Fruit fly (Drosophila melanogaster) whole organism, embryonic: ENCODE results near the gene CG11562.

ENCODE experiments used
- ATbp ChIP-seq: fragments of 200-800 bp; sonication (Bioruptor generic); optimal IDR thresholded peaks from 2 replicates; lab custom pipeline; 2017; ENCODE audit warnings: missing biosample characterization, mild to moderate bottlenecking, missing genetic modification characterization, missing genetic modification reagents
- C15 ChIP-seq: fragments of 200-800 bp; sonication (Bioruptor generic); IDR thresholded peaks from 3 replicates; pipeline ENCODE4 v1.3.6; 2022; ENCODE audit warnings: missing biosample characterization, missing genetic modification characterization
- CG10321 ChIP-seq: fragments of 200-800 bp; sonication (Bioruptor generic); IDR thresholded peaks from 2 replicates; pipeline ENCODE4 v1.3.6; 2022; ENCODE audit warnings: missing biosample characterization, missing genetic modification characterization
- CG11504 ChIP-seq: fragments of 200-800 bp; sonication (Bioruptor generic); optimal IDR thresholded peaks from 3 replicates; lab custom pipeline; 2019; ENCODE audit warnings: missing biosample characterization, mild to moderate bottlenecking, missing genetic modification characterization, moderate library complexity
- CG11696 ChIP-seq: fragments of 200-800 bp; sonication (Bioruptor generic); IDR thresholded peaks from 2 replicates; pipeline ENCODE4 v1.3.6; 2022; ENCODE audit warnings: missing biosample characterization, missing genetic modification characterization
- CG12219 ChIP-seq: fragments of 200-800 bp; sonication (Bioruptor generic); optimal IDR thresholded peaks from 3 replicates; lab custom pipeline; 2018; ENCODE audit warnings: missing biosample characterization, mild to moderate bottlenecking, missing genetic modification characterization
- CG13123 ChIP-seq: fragments of 200-800 bp; sonication (Bioruptor generic); optimal IDR thresholded peaks from 2 replicates; lab custom pipeline; 2016; ENCODE audit warnings: missing biosample characterization, missing genetic modification characterization
- CG16813 ChIP-seq: fragments of 200-800 bp; sonication (Bioruptor generic); IDR thresholded peaks from 3 replicates; pipeline ENCODE4 v1.3.6; 2022; ENCODE audit warnings: missing biosample characterization, missing genetic modification characterization; ENCODE audit not compliant: partially characterized antibody
- CG17829 ChIP-seq: fragments of 200-800 bp; optimal IDR thresholded peaks from 2 replicates; lab custom pipeline; 2019; ENCODE audit warnings: missing biosample characterization, mild to moderate bottlenecking, missing genetic modification characterization, moderate library complexity
- CG18476 ChIP-seq: fragments of 200-800 bp; sonication (Bioruptor generic); optimal IDR thresholded peaks from 2 replicates; lab custom pipeline; 2016; ENCODE audit warnings: missing biosample characterization, mild to moderate bottlenecking, missing genetic modification characterization
- CG2202 ChIP-seq: fragments of 200-800 bp; sonication (Bioruptor generic); optimal IDR thresholded peaks from 2 replicates; lab custom pipeline; 2018; ENCODE audit warnings: missing biosample characterization, mild to moderate bottlenecking, missing genetic modification characterization
- CG2712 ChIP-seq: fragments of 200-800 bp; optimal IDR thresholded peaks from 3 replicates; lab custom pipeline; 2019; ENCODE audit warnings: missing biosample characterization, mild to moderate bottlenecking, missing genetic modification characterization, moderate library complexity
- CG3163 ChIP-seq: fragments of 200-800 bp; sonication (Bioruptor generic); optimal IDR thresholded peaks from 3 replicates; lab custom pipeline; 2016; ENCODE audit warnings: missing biosample characterization, missing genetic modification characterization
- CG3847 ChIP-seq: fragments of 200-800 bp; sonication (Bioruptor generic); IDR thresholded peaks from 2 replicates; pipeline ENCODE4 v1.3.6; 2022; ENCODE audit warnings: missing biosample characterization, missing genetic modification characterization
- CG4854 ChIP-seq: fragments of 200-800 bp; sonication (Bioruptor generic); optimal IDR thresholded peaks from 2 replicates; lab custom pipeline; 2016; ENCODE audit warnings: missing biosample characterization, missing genetic modification characterization, inconsistent platforms
- CG6654 ChIP-seq: fragments of 200-800 bp; sonication (Bioruptor generic); optimal IDR thresholded peaks from 2 replicates; lab custom pipeline; 2017; ENCODE audit warnings: missing biosample characterization, mild to moderate bottlenecking, missing genetic modification characterization
- CG7839 ChIP-seq: fragments of 200-800 bp; sonication (Bioruptor generic); optimal IDR thresholded peaks from 3 replicates; lab custom pipeline; 2018; ENCODE audit warnings: missing biosample characterization, mild to moderate bottlenecking, missing genetic modification characterization, moderate library complexity
- CG7928 ChIP-seq: fragments of 200-800 bp; sonication (Bioruptor generic); optimal IDR thresholded peaks from 2 replicates; lab custom pipeline; 2017; ENCODE audit warnings: missing biosample characterization, mild to moderate bottlenecking, missing genetic modification characterization
- CG8388 ChIP-seq: fragments of 200-800 bp; sonication (Bioruptor generic); optimal IDR thresholded peaks from 2 replicates; lab custom pipeline; 2019; ENCODE audit warnings: missing biosample characterization, mild to moderate bottlenecking, missing genetic modification characterization, moderate library complexity
- CG8478 ChIP-seq: fragments of >200 bp; optimal IDR thresholded peaks from 2 replicates; lab custom pipeline; 2018
- CG9437 ChIP-seq: fragments of 200-800 bp; sonication (Bioruptor generic); optimal IDR thresholded peaks from 2 replicates; lab custom pipeline; 2018; ENCODE audit warnings: missing biosample characterization, mild to moderate bottlenecking, missing genetic modification characterization
- CG9609 ChIP-seq: fragments of 200-800 bp; sonication (Bioruptor generic); optimal IDR thresholded peaks from 3 replicates; lab custom pipeline; 2016; ENCODE audit warnings: missing biosample characterization, missing genetic modification characterization
- CrebB ChIP-seq: fragments of 200-800 bp; sonication (Bioruptor generic); optimal IDR thresholded peaks from 3 replicates; lab custom pipeline; 2018; ENCODE audit warnings: missing biosample characterization, mild to moderate bottlenecking, missing genetic modification characterization
- Dbx ChIP-seq: fragments of 200-800 bp; sonication (Bioruptor generic); IDR thresholded peaks from 3 replicates; pipeline ENCODE4 v1.3.6; 2022; ENCODE audit warnings: missing biosample characterization, missing genetic modification characterization
- Deaf1 ChIP-seq: fragments of 200-800 bp; optimal IDR thresholded peaks from 3 replicates; lab custom pipeline; 2019; ENCODE audit warnings: missing biosample characterization, mild to moderate bottlenecking, missing genetic modification characterization, moderate library complexity
- HHEX ChIP-seq: fragments of 200-800 bp; sonication (Bioruptor generic); optimal IDR thresholded peaks from 3 replicates; lab custom pipeline; 2017; ENCODE audit warnings: missing biosample characterization, mild to moderate bottlenecking, missing genetic modification characterization, missing genetic modification reagents
- Lpt ChIP-seq: fragments of >200 bp; optimal IDR thresholded peaks from 2 replicates; lab custom pipeline; 2018; ENCODE audit warnings: missing biosample characterization, missing genetic modification characterization
- Mad ChIP-seq: fragments of 200-800 bp; sonication (Bioruptor generic); optimal IDR thresholded peaks from 2 replicates; lab custom pipeline; 2016; ENCODE audit warnings: missing biosample characterization, missing genetic modification characterization
- NC2β ChIP-seq: fragments of 200-800 bp; sonication (Bioruptor generic); optimal IDR thresholded peaks from 2 replicates; lab custom pipeline; 2016; ENCODE audit warnings: missing biosample characterization, missing genetic modification characterization
- Nf-YA ChIP-seq: fragments of 200-800 bp; sonication (Bioruptor generic); IDR thresholded peaks from 2 replicates; pipeline ENCODE4 v1.3.6; 2022; ENCODE audit warnings: missing biosample characterization, missing genetic modification characterization
- Nf-YC ChIP-seq: fragments of 200-800 bp; optimal IDR thresholded peaks from 3 replicates; lab custom pipeline; 2019; ENCODE audit warnings: missing biosample characterization, mild to moderate bottlenecking, missing genetic modification characterization, moderate library complexity
- Poxn ChIP-seq: fragments of 200-800 bp; sonication (Bioruptor generic); IDR thresholded peaks from 2 replicates; pipeline ENCODE4 v1.3.6; 2022; ENCODE audit warnings: missing biosample characterization, missing genetic modification characterization
- Six4 ChIP-seq: fragments of 200-800 bp; sonication (Bioruptor generic); optimal IDR thresholded peaks from 2 replicates; lab custom pipeline; 2016; ENCODE audit warnings: missing biosample characterization, missing genetic modification characterization
- Sry-β ChIP-seq: fragments of 200-800 bp; sonication (Bioruptor generic); optimal IDR thresholded peaks from 2 replicates; lab custom pipeline; 2018; ENCODE audit warnings: missing biosample characterization, mild to moderate bottlenecking, missing genetic modification characterization, moderate library complexity
- btn ChIP-seq: fragments of 200-800 bp; sonication (Bioruptor generic); optimal IDR thresholded peaks from 2 replicates; lab custom pipeline; 2016; ENCODE audit warnings: missing biosample characterization, missing genetic modification characterization
- croc ChIP-seq: fragments of 200-800 bp; sonication (Bioruptor generic); conservative IDR thresholded peaks from 3 replicates; pipeline ENCODE4 v1.3.6; 2022; ENCODE audit warnings: missing biosample characterization, missing genetic modification characterization
- crp ChIP-seq, 2 experiments: fragments of 200-800 bp; sonication (Bioruptor generic); optimal IDR thresholded peaks; 2 replicates in 1 of 2; 3 replicates in 1 of 2; lab custom pipeline; 2017; ENCODE audit warnings: missing biosample characterization in 2 of 2, missing genetic modification characterization in 2 of 2, mild to moderate bottlenecking in 1 of 2, moderate library complexity in 1 of 2
- dimm ChIP-seq: fragments of 200-800 bp; sonication (Bioruptor generic); IDR thresholded peaks from 2 replicates; pipeline ENCODE4 v1.3.6; 2022; ENCODE audit warnings: missing biosample characterization, missing genetic modification characterization
- gro ChIP-seq: fragments of 200-800 bp; sonication (Bioruptor generic); optimal IDR thresholded peaks from 2 replicates; lab custom pipeline; 2016; ENCODE audit warnings: missing biosample characterization, missing genetic modification characterization
- lmd ChIP-seq: fragments of 200-800 bp; sonication (Bioruptor generic); IDR thresholded peaks from 2 replicates; pipeline ENCODE4 v1.3.6; 2022; ENCODE audit warnings: missing biosample characterization, missing genetic modification characterization
- pb ChIP-seq: fragments of 200-800 bp; sonication (Bioruptor generic); optimal IDR thresholded peaks from 3 replicates; lab custom pipeline; 2016; ENCODE audit warnings: missing biosample characterization, missing genetic modification characterization
- pho ChIP-seq: fragments of 200-800 bp; sonication (Bioruptor generic); optimal IDR thresholded peaks from 2 replicates; lab custom pipeline; 2016; ENCODE audit warnings: missing biosample characterization, missing genetic modification characterization
- psq ChIP-seq: fragments of 200-800 bp; sonication (Bioruptor generic); optimal IDR thresholded peaks from 2 replicates; lab custom pipeline; 2017; ENCODE audit warnings: missing biosample characterization, missing genetic modification characterization
- seq ChIP-seq: fragments of 200-800 bp; sonication (Bioruptor generic); IDR thresholded peaks from 2 replicates; pipeline ENCODE4 v1.3.6; 2022; ENCODE audit warnings: missing biosample characterization, missing genetic modification characterization
- sisA ChIP-seq: fragments of 200-800 bp; sonication (Bioruptor generic); IDR thresholded peaks from 2 replicates; pipeline ENCODE4 v1.3.6; 2022; ENCODE audit warnings: missing biosample characterization, missing genetic modification characterization
- stwl ChIP-seq: fragments of 200-800 bp; sonication (Bioruptor generic); optimal IDR thresholded peaks from 3 replicates; lab custom pipeline; 2018; ENCODE audit warnings: missing biosample characterization, mild to moderate bottlenecking, missing genetic modification characterization, moderate library complexity
- tap ChIP-seq: fragments of 200-800 bp; optimal IDR thresholded peaks from 3 replicates; lab custom pipeline; 2019; ENCODE audit warnings: missing biosample characterization, mild to moderate bottlenecking, missing genetic modification characterization, moderate library complexity
- unc-4 ChIP-seq: fragments of 200-800 bp; sonication (Bioruptor generic); IDR thresholded peaks from 2 replicates; pipeline ENCODE4 v1.3.6; 2022; ENCODE audit warnings: missing biosample characterization, missing genetic modification characterization; ENCODE audit not compliant: partially characterized antibody
- unpg ChIP-seq: fragments of 200-800 bp; sonication (Bioruptor generic); optimal IDR thresholded peaks from 3 replicates; lab custom pipeline; 2018; ENCODE audit warnings: missing biosample characterization, mild to moderate bottlenecking, missing genetic modification characterization, moderate library complexity
- wor ChIP-seq: fragments of 200-800 bp; sonication (Bioruptor generic); IDR thresholded peaks from 2 replicates; pipeline ENCODE4 v1.3.6; 2022; ENCODE audit warnings: missing biosample characterization, missing genetic modification characterization
- zen2 ChIP-seq: fragments of 200-800 bp; sonication (Bioruptor generic); IDR thresholded peaks from 3 replicates; pipeline ENCODE4 v1.3.6; 2022; ENCODE audit warnings: missing biosample characterization, missing genetic modification characterization; ENCODE audit not compliant: partially characterized antibody

The CG11562 gene

DNA sequence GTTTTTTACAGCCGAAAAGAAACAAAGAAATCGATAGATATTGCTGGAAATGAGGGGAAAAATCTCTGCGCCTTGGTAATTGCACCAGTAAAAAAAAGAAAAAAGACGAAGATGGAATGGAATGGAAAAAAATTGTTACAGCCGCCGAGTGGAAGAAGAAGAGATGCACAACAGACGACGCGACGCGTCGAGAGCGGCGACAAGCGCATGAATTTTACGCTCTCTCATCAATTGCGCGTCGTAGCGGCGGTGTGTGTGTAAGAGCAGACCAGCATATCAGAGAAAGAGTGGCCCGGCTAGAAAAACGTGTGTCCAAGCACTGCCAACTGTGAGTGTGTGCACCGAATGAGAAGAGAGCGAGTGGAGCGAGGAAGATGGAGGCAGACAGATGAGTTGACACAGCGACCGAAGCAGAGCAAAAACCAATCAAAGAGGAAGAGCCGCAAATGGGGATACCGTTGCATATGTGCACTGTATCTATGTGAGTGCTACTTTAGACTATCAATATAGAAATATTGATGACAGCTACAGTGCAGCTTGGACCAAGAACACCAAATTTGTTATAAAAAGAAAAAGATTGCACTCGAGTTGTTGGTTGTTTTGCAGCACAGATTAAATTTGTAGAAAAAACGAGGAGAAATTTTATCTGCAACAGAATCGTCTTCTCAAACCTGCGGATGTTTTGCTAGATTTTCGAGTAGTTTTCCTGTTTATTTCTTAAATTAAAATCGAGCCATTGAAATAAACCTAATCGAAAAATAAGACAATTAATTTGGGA is 43.0 kb upstream of the CG11562 start (continued):
- peak; percentile 24 for TF ChIP-seq CG8388
- no peak for TF ChIP-seq ATbp (GFP tag; lab: Kevin White, UChicago)
- TF ChIP-seq croc (GFP tag; lab: Robert Waterston, UW), result no peak
- peak; percentile 75 for TF ChIP-seq Deaf1
- TF ChIP-seq stwl (tag; lab: Kevin White, UChicago), result no peak
- no peak for TF ChIP-seq Poxn (GFP tag; lab: Robert Waterston, UW)
- peak; percentile 82 for TF ChIP-seq zen2 (GFP tag; lab: Robert Waterston, UW)
- TF ChIP-seq CG6654 (GFP tag; lab: Kevin White, UChicago), result no peak
- no peak for TF ChIP-seq Dbx (GFP tag; lab: Robert Waterston, UW)
- TF ChIP-seq Nf-YC (tag; lab: Kevin White, UChicago), result peak; percentile 25
- no peak for TF ChIP-seq CG7839 (tag; lab: Kevin White, UChicago)
- TF ChIP-seq unc-4 (GFP tag; lab: Robert Waterston, UW), result no peak; the same call in 1 of the 2 replicates
- no peak for TF ChIP-seq CG10321
- TF ChIP-seq CG8478 (lab: Kevin White, UChicago), result peak; percentile 20
- no peak for TF ChIP-seq pb (GFP tag; lab: Kevin White, UChicago)
- TF ChIP-seq dimm (GFP tag; lab: Robert Waterston, UW), result no peak
- TF ChIP-seq CG13123 (GFP tag; lab: Kevin White, UChicago), result no peak
- TF ChIP-seq seq, result peak; percentile 6
- TF ChIP-seq CG2712, result peak; percentile 8
- TF ChIP-seq CG17829 (tag; lab: Kevin White, UChicago), result no peak
- no peak for TF ChIP-seq CG11696 (GFP tag; lab: Robert Waterston, UW)
- no peak for TF ChIP-seq wor (GFP tag; lab: Robert Waterston, UW)
- TF ChIP-seq sisA (GFP tag; lab: Robert Waterston, UW), result no peak
- no peak for TF ChIP-seq CG12219 (GFP tag; lab: Kevin White, UChicago)
- no peak for TF ChIP-seq Mad (GFP tag; lab: Kevin White, UChicago)
- no peak for TF ChIP-seq CG2202 (tag; lab: Kevin White, UChicago)
- TF ChIP-seq CG3163 (GFP tag; lab: Kevin White, UChicago), result peak; percentile 87
- TF ChIP-seq unpg (GFP tag; lab: Kevin White, UChicago), result peak; percentile 5
- no peak for TF ChIP-seq Lpt (GFP tag; lab: Kevin White, UChicago)
- TF ChIP-seq lmd (GFP tag; lab: Robert Waterston, UW), result no peak
- no peak for TF ChIP-seq HHEX (GFP tag; lab: Kevin White, UChicago)
- TF ChIP-seq CG9437 (GFP tag; lab: Kevin White, UChicago), result no peak
- no peak for TF ChIP-seq CG7928 (GFP tag; lab: Kevin White, UChicago)
- no peak for TF ChIP-seq gro
- TF ChIP-seq C15, result no peak
- no peak for TF ChIP-seq CG9609 (GFP tag; lab: Kevin White, UChicago)
- TF ChIP-seq CG4854 (GFP tag; lab: Kevin White, UChicago), result no peak
- TF ChIP-seq CrebB (tag; lab: Kevin White, UChicago), result no peak
- TF ChIP-seq pho (GFP tag; lab: Kevin White, UChicago), result no peak
- no peak for TF ChIP-seq Six4 (GFP tag; lab: Kevin White, UChicago)
- no peak for TF ChIP-seq Nf-YA (GFP tag; lab: Robert Waterston, UW)
- no peak for TF ChIP-seq crp (GFP tag; optimal IDR thresholded peaks at IDR 0.05; lab: Kevin White, UChicago)
- no peak for TF ChIP-seq CG3847 (GFP tag; lab: Robert Waterston, UW)
- peak; percentile 22 for TF ChIP-seq CG11504
- no peak for TF ChIP-seq tap (tag; lab: Kevin White, UChicago)
- TF ChIP-seq NC2β, result no peak
- TF ChIP-seq btn (GFP tag; lab: Kevin White, UChicago), result no peak
- TF ChIP-seq CG16813 (GFP tag; lab: Robert Waterston, UW), result no peak; the same call in 2 of the 3 replicates
- TF ChIP-seq CG18476 (GFP tag; lab: Kevin White, UChicago), result no peak
- peak; percentile 47 for TF ChIP-seq psq
- TF ChIP-seq Sry-β (GFP tag; lab: Kevin White, UChicago), result no peak
